Fruit fly (Drosophila melanogaster) whole organism, embryonic: ENCODE data around the gene mu2.

ENCODE experiments used
- Ada2b ChIP-seq: fragments of 200-800 bp; sonication (Bioruptor generic); IDR thresholded peaks from 2 replicates; pipeline ENCODE4 v1.3.6; 2022; ENCODE audit warnings: missing biosample characterization, missing genetic modification characterization
- Bteb2 ChIP-seq: fragments of 200-800 bp; sonication (Bioruptor generic); optimal IDR thresholded peaks from 2 replicates; lab custom pipeline; 2016; ENCODE audit warnings: missing biosample characterization, missing genetic modification characterization
- CG10366 ChIP-seq: fragments of 200-800 bp; sonication (Bioruptor generic); IDR thresholded peaks from 2 replicates; pipeline ENCODE4 v1.3.6; 2022; ENCODE audit warnings: missing biosample characterization, missing genetic modification characterization
- CG11504 ChIP-seq: fragments of 200-800 bp; sonication (Bioruptor generic); optimal IDR thresholded peaks from 3 replicates; lab custom pipeline; 2019; ENCODE audit warnings: missing biosample characterization, mild to moderate bottlenecking, missing genetic modification characterization, moderate library complexity
- CG11560 ChIP-seq: fragments of 200-800 bp; sonication (Bioruptor generic); IDR thresholded peaks from 3 replicates; pipeline ENCODE4 v1.3.6; 2022; ENCODE audit warnings: missing biosample characterization, missing genetic modification characterization
- CG14050 ChIP-seq: fragments of 200-800 bp; sonication (Bioruptor generic); IDR thresholded peaks from 3 replicates; pipeline ENCODE4 v1.3.6; 2022; ENCODE audit warnings: missing biosample characterization, missing genetic modification characterization
- CG15269 ChIP-seq: fragments of 200-800 bp; sonication (Bioruptor generic); optimal IDR thresholded peaks from 2 replicates; lab custom pipeline; 2018; ENCODE audit warnings: missing biosample characterization, mild to moderate bottlenecking, missing genetic modification characterization, moderate library complexity
- CG16863 ChIP-seq: fragments of 200-800 bp; sonication (Bioruptor generic); optimal IDR thresholded peaks from 3 replicates; lab custom pipeline; 2016; ENCODE audit warnings: missing biosample characterization, missing genetic modification characterization
- CG18476 ChIP-seq: fragments of 200-800 bp; sonication (Bioruptor generic); optimal IDR thresholded peaks from 2 replicates; lab custom pipeline; 2016; ENCODE audit warnings: missing biosample characterization, mild to moderate bottlenecking, missing genetic modification characterization
- CG18599 ChIP-seq: fragments of 200-800 bp; sonication (Bioruptor generic); optimal IDR thresholded peaks from 3 replicates; lab custom pipeline; 2017; ENCODE audit warnings: missing biosample characterization, missing genetic modification characterization, mild to moderate bottlenecking, moderate library complexity, missing genetic modification reagents
- CG2678 ChIP-seq: fragments of 200-800 bp; sonication (Bioruptor generic); optimal IDR thresholded peaks from 3 replicates; lab custom pipeline; 2019; ENCODE audit warnings: missing biosample characterization, mild to moderate bottlenecking, missing genetic modification characterization, moderate library complexity
- CG30431 ChIP-seq: fragments of 200-800 bp; sonication (Bioruptor generic); optimal IDR thresholded peaks from 2 replicates; lab custom pipeline; 2017; ENCODE audit warnings: missing biosample characterization, missing genetic modification characterization
- CG31224 ChIP-seq: fragments of 200-800 bp; sonication (Bioruptor generic); IDR thresholded peaks from 2 replicates; pipeline ENCODE4 v1.3.6; 2022; ENCODE audit warnings: missing biosample characterization, missing genetic modification characterization
- CG34376 ChIP-seq: fragments of 200-800 bp; sonication (Bioruptor generic); optimal IDR thresholded peaks from 2 replicates; lab custom pipeline; 2018; ENCODE audit warnings: missing biosample characterization, mild to moderate bottlenecking, missing genetic modification characterization
- CG5245 ChIP-seq: fragments of 200-800 bp; sonication (Bioruptor generic); optimal IDR thresholded peaks from 3 replicates; lab custom pipeline; 2016; ENCODE audit warnings: missing biosample characterization, missing genetic modification characterization
- CG7786 ChIP-seq: fragments of 200-800 bp; sonication (Bioruptor generic); optimal IDR thresholded peaks from 2 replicates; lab custom pipeline; 2016; ENCODE audit warnings: missing biosample characterization, missing genetic modification characterization
- CG9797 ChIP-seq: fragments of 200-800 bp; sonication (Bioruptor generic); optimal IDR thresholded peaks from 3 replicates; lab custom pipeline; 2018; ENCODE audit warnings: missing biosample characterization, mild to moderate bottlenecking, missing genetic modification characterization
- E2f1 ChIP-seq: fragments of 200-800 bp; sonication (Bioruptor generic); IDR thresholded peaks from 2 replicates; pipeline ENCODE4 v1.3.6; 2022; ENCODE audit warnings: missing biosample characterization, missing genetic modification characterization
- GATAe ChIP-seq: fragments of 200-800 bp; sonication (Bioruptor generic); conservative IDR thresholded peaks from 2 replicates; pipeline ENCODE4 v1.3.6; 2022; ENCODE audit warnings: missing biosample characterization, missing genetic modification characterization
- HLH4C ChIP-seq: fragments of 200-800 bp; sonication (Bioruptor generic); IDR thresholded peaks from 3 replicates; pipeline ENCODE4 v1.3.6; 2022; ENCODE audit warnings: missing biosample characterization, missing genetic modification characterization; ENCODE audit not compliant: partially characterized antibody
- Hand ChIP-seq: fragments of 200-800 bp; sonication (Bioruptor generic); optimal IDR thresholded peaks from 2 replicates; lab custom pipeline; 2017; ENCODE audit warnings: mild to moderate bottlenecking, missing biosample characterization, missing genetic modification reagents, missing genetic modification characterization
- Hr39 ChIP-seq: fragments of >200 bp; optimal IDR thresholded peaks from 2 replicates; lab custom pipeline; 2017
- Hsf ChIP-seq: fragments of 200-800 bp; sonication (Bioruptor generic); optimal IDR thresholded peaks from 3 replicates; lab custom pipeline; 2016; ENCODE audit warnings: missing biosample characterization, missing genetic modification characterization
- Mrtf ChIP-seq: fragments of 200-800 bp; sonication (Bioruptor generic); IDR thresholded peaks from 3 replicates; pipeline ENCODE4 v1.3.6; 2022; ENCODE audit warnings: missing biosample characterization, missing genetic modification characterization
- Nf-YA ChIP-seq: fragments of 200-800 bp; sonication (Bioruptor generic); IDR thresholded peaks from 2 replicates; pipeline ENCODE4 v1.3.6; 2022; ENCODE audit warnings: missing biosample characterization, missing genetic modification characterization
- Oaz ChIP-seq: fragments of 200-800 bp; sonication (Bioruptor generic); IDR thresholded peaks from 2 replicates; pipeline ENCODE4 v1.3.6; 2022; ENCODE audit warnings: missing biosample characterization, missing genetic modification characterization
- Opbp ChIP-seq: fragments of 200-800 bp; sonication (Bioruptor generic); IDR thresholded peaks from 3 replicates; pipeline ENCODE4 v1.3.6; 2022; ENCODE audit warnings: missing biosample characterization, missing genetic modification characterization; ENCODE audit not compliant: partially characterized antibody
- Six4 ChIP-seq: fragments of 200-800 bp; sonication (Bioruptor generic); optimal IDR thresholded peaks from 2 replicates; lab custom pipeline; 2016; ENCODE audit warnings: missing biosample characterization, missing genetic modification characterization
- Sox102F ChIP-seq: fragments of 200-800 bp; sonication (Bioruptor generic); optimal IDR thresholded peaks from 2 replicates; lab custom pipeline; 2018; ENCODE audit warnings: missing biosample characterization, mild to moderate bottlenecking, missing genetic modification characterization, moderate library complexity
- Taf1 ChIP-seq: fragments of 200-800 bp; sonication (Bioruptor generic); IDR thresholded peaks from 2 replicates; pipeline ENCODE4 v1.3.6; 2022; ENCODE audit warnings: missing biosample characterization, missing genetic modification characterization
- YL-1 ChIP-seq: fragments of 200-800 bp; sonication (Bioruptor generic); optimal IDR thresholded peaks from 3 replicates; lab custom pipeline; 2017; ENCODE audit warnings: missing biosample characterization, mild to moderate bottlenecking, missing genetic modification characterization
- aop ChIP-seq: fragments of 200-800 bp; sonication (Bioruptor generic); IDR thresholded peaks from 2 replicates; pipeline ENCODE4 v1.3.6; 2022; ENCODE audit warnings: missing biosample characterization, missing genetic modification characterization
- ato ChIP-seq: fragments of 200-800 bp; sonication (Bioruptor generic); IDR thresholded peaks from 2 replicates; pipeline ENCODE4 v1.3.6; 2022; ENCODE audit warnings: missing biosample characterization, missing genetic modification characterization; ENCODE audit not compliant: partially characterized antibody
- bigmax ChIP-seq: fragments of 200-800 bp; sonication (Bioruptor generic); optimal IDR thresholded peaks from 2 replicates; lab custom pipeline; 2018; ENCODE audit warnings: missing biosample characterization, mild to moderate bottlenecking, missing genetic modification characterization
- br ChIP-seq: fragments of >200 bp; optimal IDR thresholded peaks from 2 replicates; lab custom pipeline; 2017
- fd64A ChIP-seq: fragments of 200-800 bp; sonication (Bioruptor generic); optimal IDR thresholded peaks from 3 replicates; lab custom pipeline; 2018; ENCODE audit warnings: missing biosample characterization, mild to moderate bottlenecking, missing genetic modification characterization
- gcm2 ChIP-seq: fragments of 200-800 bp; sonication (Bioruptor generic); optimal IDR thresholded peaks from 2 replicates; lab custom pipeline; 2016; ENCODE audit warnings: missing biosample characterization, missing genetic modification characterization
- kay ChIP-seq: fragments of 200-800 bp; sonication (Bioruptor generic); optimal IDR thresholded peaks from 2 replicates; lab custom pipeline; 2016; ENCODE audit warnings: missing biosample characterization, missing genetic modification characterization
- knrl ChIP-seq: fragments of 200-800 bp; sonication (Bioruptor generic); IDR thresholded peaks from 3 replicates; pipeline ENCODE4 v1.3.6; 2022; ENCODE audit warnings: missing biosample characterization, missing genetic modification characterization; ENCODE audit not compliant: partially characterized antibody
- lilli ChIP-seq: fragments of 200-800 bp; sonication (Bioruptor generic); optimal IDR thresholded peaks from 3 replicates; lab custom pipeline; 2016; ENCODE audit warnings: missing biosample characterization, missing genetic modification characterization
- mam ChIP-seq: fragments of 200-800 bp; sonication (Bioruptor generic); optimal IDR thresholded peaks from 3 replicates; lab custom pipeline; 2016; ENCODE audit warnings: missing biosample characterization, missing genetic modification characterization
- nom ChIP-seq: fragments of 200-800 bp; sonication (Bioruptor generic); optimal IDR thresholded peaks from 2 replicates; lab custom pipeline; 2017; ENCODE audit warnings: missing biosample characterization, missing genetic modification characterization, mild to moderate bottlenecking, moderate library complexity, missing genetic modification reagents
- odd ChIP-seq: fragments of 200-800 bp; sonication (Bioruptor generic); optimal IDR thresholded peaks from 2 replicates; lab custom pipeline; 2017; ENCODE audit warnings: missing biosample characterization, mild to moderate bottlenecking, missing genetic modification characterization
- pb ChIP-seq: fragments of 200-800 bp; sonication (Bioruptor generic); optimal IDR thresholded peaks from 3 replicates; lab custom pipeline; 2016; ENCODE audit warnings: missing biosample characterization, missing genetic modification characterization
- psq ChIP-seq: fragments of 200-800 bp; sonication (Bioruptor generic); optimal IDR thresholded peaks from 2 replicates; lab custom pipeline; 2017; ENCODE audit warnings: missing biosample characterization, missing genetic modification characterization
- sens-2 ChIP-seq: fragments of 200-800 bp; sonication (Bioruptor generic); IDR thresholded peaks from 2 replicates; pipeline ENCODE4 v1.3.6; 2022; ENCODE audit warnings: missing biosample characterization, missing genetic modification characterization
- shn ChIP-seq: fragments of 200-800 bp; sonication (Bioruptor generic); optimal IDR thresholded peaks from 3 replicates; lab custom pipeline; 2016; ENCODE audit warnings: missing biosample characterization, missing genetic modification characterization
- sna ChIP-seq: fragments of 200-800 bp; sonication (Bioruptor generic); IDR thresholded peaks from 2 replicates; pipeline ENCODE4 v1.3.6; 2022; ENCODE audit warnings: missing biosample characterization, missing genetic modification characterization; ENCODE audit not compliant: partially characterized antibody
- ssp ChIP-seq: fragments of 200-800 bp; sonication (Bioruptor generic); IDR thresholded peaks from 2 replicates; pipeline ENCODE4 v1.3.6; 2022; ENCODE audit warnings: missing biosample characterization, missing genetic modification characterization
- tgo ChIP-seq: fragments of 200-800 bp; sonication (Bioruptor generic); IDR thresholded peaks from 3 replicates; pipeline ENCODE4 v1.3.6; 2022; ENCODE audit warnings: missing biosample characterization, missing genetic modification characterization
- tin ChIP-seq: fragments of 200-800 bp; sonication (Bioruptor generic); optimal IDR thresholded peaks from 3 replicates; lab custom pipeline; 2016; ENCODE audit warnings: missing biosample characterization, missing genetic modification characterization
- unpg ChIP-seq: fragments of 200-800 bp; sonication (Bioruptor generic); optimal IDR thresholded peaks from 3 replicates; lab custom pipeline; 2018; ENCODE audit warnings: missing biosample characterization, mild to moderate bottlenecking, missing genetic modification characterization, moderate library complexity
- zfh2 ChIP-seq: fragments of 200-800 bp; sonication (Bioruptor generic); optimal IDR thresholded peaks from 2 replicates; lab custom pipeline; 2016; ENCODE audit warnings: missing biosample characterization, missing genetic modification characterization

Gene mu2

dm6 chr3L:1976760-1977159, 29.5 kb upstream of the mu2 start (continued):
- TF ChIP-seq Nf-YA (no peak), unpg (peak; percentile 7), Bteb2 (no peak), ssp (peak; percentile 17; the same call in 1 of the 2 replicates), knrl (no peak), Taf1 (GFP tag; lab: Robert Waterston, UW) (no peak), Oaz (GFP tag; lab: Robert Waterston, UW) (no peak), CG14050 (GFP tag; lab: Robert Waterston, UW) (no peak), CG11560 (tag; lab: Robert Waterston, UW) (0 out of 3 replicates have a peak, but pooled peaks have one; percentile 16), shn (GFP tag; lab: Kevin White, UChicago) (no peak), Hr39 (no peak), aop (GFP tag; lab: Robert Waterston, UW) (no peak), fd64A (GFP tag; lab: Kevin White, UChicago) (no peak), Mrtf (GFP tag; lab: Robert Waterston, UW) (no peak), CG9797 (no peak), tgo (peak; percentile 35; the same call in 1 of the 3 replicates), Six4 (GFP tag; lab: Kevin White, UChicago) (no peak), Sox102F (GFP tag; lab: Kevin White, UChicago) (no peak), Hand (no peak), Ada2b (GFP tag; lab: Robert Waterston, UW) (peak; percentile 28; the same call in 1 of the 2 replicates), HLH4C (no peak), nom (GFP tag; lab: Kevin White, UChicago) (no peak), E2f1 (0 out of 2 replicates have a peak, but pooled peaks have one; percentile 26), GATAe (GFP tag; lab: Robert Waterston, UW) (no peak), lilli (GFP tag; lab: Kevin White, UChicago) (peak; percentile 4), CG34376 (GFP tag; lab: Kevin White, UChicago) (no peak), CG5245 (GFP tag; lab: Kevin White, UChicago) (no peak), CG7786 (GFP tag; lab: Kevin White, UChicago) (no peak), gcm2 (GFP tag; lab: Kevin White, UChicago) (no peak), Opbp (GFP tag; lab: Robert Waterston, UW) (no peak), CG18476 (GFP tag; lab: Kevin White, UChicago) (no peak), CG11504 (peak; percentile 41), psq (GFP tag; lab: Kevin White, UChicago) (no peak), CG16863 (GFP tag; lab: Kevin White, UChicago) (no peak), odd (GFP tag; lab: Kevin White, UChicago) (no peak), Hsf (no peak), bigmax (GFP tag; lab: Kevin White, UChicago) (no peak), mam (GFP tag; lab: Kevin White, UChicago) (no peak), CG30431 (GFP tag; lab: Kevin White, UChicago) (no peak), CG18599 (GFP tag; lab: Kevin White, UChicago) (peak; percentile 67), CG31224 (GFP tag; lab: Robert Waterston, UW) (no peak), pb (GFP tag; lab: Kevin White, UChicago) (no peak), sens-2 (GFP tag; lab: Robert Waterston, UW) (no peak), CG10366 (0 out of 2 replicates have a peak, but pooled peaks have one; percentile 13), YL-1 (GFP tag; lab: Kevin White, UChicago) (no peak), br (lab: Kevin White, UChicago) (no peak), sna (GFP tag; lab: Robert Waterston, UW) (no peak), ato (GFP tag; lab: Robert Waterston, UW) (no peak), zfh2 (GFP tag; lab: Kevin White, UChicago) (peak; percentile 0), CG2678 (tag; lab: Kevin White, UChicago) (peak; percentile 58), tin (GFP tag; lab: Kevin White, UChicago) (no peak), kay (no peak), CG15269 (tag; lab: Kevin White, UChicago) (peak; percentile 23)
